Worm (Caenorhabditis elegans): ENCODE measurements around the gene F12F6.7.
A peak's percentile ranks its signal among the peaks of the same experiment; 100 is the strongest.

- no peak for TF ChIP-seq ztf-11 (tag; optimal IDR thresholded peaks at IDR 0.05)
- peak; percentile 79 for TF ChIP-seq nhr-237 (tag; optimal IDR thresholded peaks at IDR 0.05)
- TF ChIP-seq sptf-1 (tag; optimal IDR thresholded peaks at IDR 0.05), result no peak
- TF ChIP-seq ceh-39 (tag; optimal IDR thresholded peaks at IDR 0.05), result no peak
- TF ChIP-seq snpc-4 (tag; optimal IDR thresholded peaks at IDR 0.05), result no peak
- TF ChIP-seq elt-3 (tag; optimal IDR thresholded peaks at IDR 0.05), result no peak
- no peak for TF ChIP-seq nhr-76 (tag; optimal IDR thresholded peaks at IDR 0.05)
- TF ChIP-seq nhr-28 (tag; optimal IDR thresholded peaks at IDR 0.05), result no peak
- peak; percentile 71 for TF ChIP-seq blmp-1 (tag; optimal IDR thresholded peaks at IDR 0.05)
- no peak for TF ChIP-seq sem-2 (GFP tag; optimal IDR thresholded peaks at IDR 0.05)
- TF ChIP-seq nhr-12 (tag; optimal IDR thresholded peaks at IDR 0.05), result no peak
- TF ChIP-seq drap-1 (GFP tag; optimal IDR thresholded peaks at IDR 0.05), result no peak
- TF ChIP-seq lsy-2 (tag; optimal IDR thresholded peaks at IDR 0.05), result peak; percentile 16
Observed at ce11 chrIV:11522225-11522952, 39.2 kb downstream of the F12F6.7 start.
